Worm (Caenorhabditis elegans): ENCODE data around the gene sqst-2.

sqst-2 gene

ce11 chrIV:7323904-7324303 lies 4.9 kb downstream of the sqst-2 start:
- TF ChIP-seq fkh-10 (GFP tag; optimal IDR thresholded peaks at IDR 0.05) (no peak), lin-39 (tag; optimal IDR thresholded peaks at IDR 0.05) (no peak), egl-27 (tag; optimal IDR thresholded peaks at IDR 0.05) (no peak), nhr-28 (tag; optimal IDR thresholded peaks at IDR 0.05) (no peak), unc-39 (tag; optimal IDR thresholded peaks at IDR 0.05) (no peak), fos-1 (tag; optimal IDR thresholded peaks at IDR 0.05) (no peak), ztf-4 (tag; optimal IDR thresholded peaks at IDR 0.05) (no peak), tbx-2 (tag; optimal IDR thresholded peaks at IDR 0.05) (no peak), eor-1 (tag; optimal IDR thresholded peaks at IDR 0.05) (no peak)

- TF ChIP-seq R02D3.7 (tag; optimal IDR thresholded peaks at IDR 0.05) (no peak), nhr-67 (tag; optimal IDR thresholded peaks at IDR 0.05) (no peak), nhr-43 (tag; optimal IDR thresholded peaks at IDR 0.05; ENCODE audit: poor library complexity, severe bottlenecking) (no peak), aly-2 (tag; optimal IDR thresholded peaks at IDR 0.05) (no peak), nhr-12 (tag; optimal IDR thresholded peaks at IDR 0.05) (no peak)
Observed at ce11 chrIV:7320688-7321087, 8.1 kb downstream of the sqst-2 start.

- TF ChIP-seq nhr-237 (tag; optimal IDR thresholded peaks at IDR 0.05) (no peak), R02D3.7 (tag; optimal IDR thresholded peaks at IDR 0.05) (peak; percentile 43), lsy-12 (tag; optimal IDR thresholded peaks at IDR 0.05) (peak; percentile 75), nfya-1 (tag; optimal IDR thresholded peaks at IDR 0.05; ENCODE audit: insufficient read depth) (peak; percentile 90), ZK546.5 (tag; optimal IDR thresholded peaks at IDR 0.05) (no peak), zag-1 (tag; optimal IDR thresholded peaks at IDR 0.05) (peak; percentile 55), fkh-2 (tag; optimal IDR thresholded peaks at IDR 0.05) (no peak), hmg-11 (tag; optimal IDR thresholded peaks at IDR 0.05) (peak; percentile 96), ama-1 (optimal IDR thresholded peaks at IDR 0.05) (no peak), mml-1 (tag; optimal IDR thresholded peaks at IDR 0.05) (no peak), ceh-28 (tag; optimal IDR thresholded peaks at IDR 0.05) (peak; percentile 73), pha-4 (tag; optimal IDR thresholded peaks at IDR 0.05) (peak; percentile 84), elt-1 (tag; optimal IDR thresholded peaks at IDR 0.05) (no peak), tbx-2 (tag; optimal IDR thresholded peaks at IDR 0.05) (peak; percentile 80), elt-2 (tag; optimal IDR thresholded peaks at IDR 0.05) (peak; percentile 69), jun-1 (tag; optimal IDR thresholded peaks at IDR 0.05) (peak; percentile 62), lin-39 (tag; optimal IDR thresholded peaks at IDR 0.05) (peak; percentile 90), nhr-43 (tag; optimal IDR thresholded peaks at IDR 0.05; ENCODE audit: poor library complexity, severe bottlenecking) (peak; percentile 37), nhr-25 (tag; optimal IDR thresholded peaks at IDR 0.05) (peak; percentile 8), unc-62 (GFP tag; optimal IDR thresholded peaks at IDR 0.05) (peak; percentile 34), nhr-77 (tag; optimal IDR thresholded peaks at IDR 0.05) (no peak), fos-1 (tag; optimal IDR thresholded peaks at IDR 0.05) (no peak), egl-5 (tag; optimal IDR thresholded peaks at IDR 0.05) (peak; percentile 47), ceh-82 (tag; optimal IDR thresholded peaks at IDR 0.05) (peak; percentile 51), ceh-9 (tag; optimal IDR thresholded peaks at IDR 0.05) (no peak), lin-15B (tag; optimal IDR thresholded peaks at IDR 0.05) (peak; percentile 50), mdl-1 (tag; optimal IDR thresholded peaks at IDR 0.05) (peak; percentile 79), nhr-23 (tag; optimal IDR thresholded peaks at IDR 0.05) (peak; percentile 90), skn-1 (tag; optimal IDR thresholded peaks at IDR 0.05) (peak; percentile 21), egl-27 (tag; optimal IDR thresholded peaks at IDR 0.05) (peak; percentile 10), aly-2 (tag; optimal IDR thresholded peaks at IDR 0.05) (no peak), sea-2 (GFP tag; optimal IDR thresholded peaks at IDR 0.05) (no peak), pqm-1 (tag; optimal IDR thresholded peaks at IDR 0.05) (peak; percentile 51), fkh-10 (GFP tag; optimal IDR thresholded peaks at IDR 0.05) (peak; percentile 51)
Observed at ce11 chrIV:7319931-7320435, 8.8 kb downstream of the sqst-2 start.

- TF ChIP-seq eor-1 (tag; optimal IDR thresholded peaks at IDR 0.05) (no peak), egl-5 (tag; optimal IDR thresholded peaks at IDR 0.05) (peak; percentile 6), lin-39 (tag; optimal IDR thresholded peaks at IDR 0.05) (peak; percentile 50), elt-1 (tag; optimal IDR thresholded peaks at IDR 0.05) (peak; percentile 73)
Observed at ce11 chrIV:7318900-7319299, 9.9 kb downstream of the sqst-2 start.
